Fruit fly (Drosophila melanogaster): ENCODE results near the gene Taf12.

The Taf12 gene

DNA sequence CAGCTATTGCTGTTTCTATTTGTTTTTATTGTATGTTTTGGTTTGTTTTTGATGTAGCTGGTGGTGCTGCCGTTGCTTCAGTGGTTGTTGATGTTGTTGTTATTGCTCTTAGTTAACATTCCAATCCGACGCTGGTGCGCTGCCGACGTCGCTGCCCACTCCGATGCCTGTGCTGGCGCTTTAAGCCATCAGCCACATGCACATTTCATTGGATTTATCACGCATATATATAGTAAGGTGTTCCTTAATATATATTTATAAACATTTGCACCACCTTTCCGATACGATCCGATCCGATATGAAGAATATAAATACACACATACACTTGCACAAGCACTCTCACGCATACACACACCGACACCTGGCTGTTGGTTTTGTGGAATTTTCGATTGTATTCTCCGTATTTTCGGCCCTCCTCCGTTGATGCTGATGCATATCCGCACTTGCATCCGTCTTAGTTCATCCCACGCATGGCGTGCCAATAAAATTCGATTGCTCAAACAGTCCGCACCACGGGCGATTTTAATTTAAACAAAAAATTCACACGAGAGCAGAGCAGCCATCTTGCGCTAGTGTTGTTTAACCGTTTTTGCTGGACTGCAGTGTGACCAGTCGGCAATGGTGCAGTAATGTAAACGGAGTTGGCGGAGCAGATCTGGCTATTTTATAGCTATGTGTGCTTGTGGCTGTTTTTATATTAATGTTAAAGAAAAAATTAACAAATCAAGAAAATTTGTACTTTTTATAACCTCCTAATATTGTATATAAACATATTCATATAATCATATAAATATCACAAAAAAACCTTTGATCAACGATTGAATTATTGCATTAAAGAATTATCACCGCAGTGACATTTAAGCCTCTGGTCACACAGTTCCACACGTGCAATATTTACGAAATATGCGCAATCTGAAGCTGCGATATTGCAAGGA lies 29.1 kb downstream of the Taf12 start, which contains the start of the genes Csk and Elp1 (continued):
- TF ChIP-seq NC2α (GFP tag; optimal IDR thresholded peaks at IDR 0.05), result no peak
- TF ChIP-seq NK7.1 (GFP tag; optimal IDR thresholded peaks at IDR 0.05), result no peak
- peak; percentile 12 for TF ChIP-seq CG5245 (GFP tag; optimal IDR thresholded peaks at IDR 0.05)
- TF ChIP-seq CG10321 (GFP tag; IDR thresholded peaks at IDR 0.05), result no peak
- peak; percentile 20 for TF ChIP-seq sqz (GFP tag; optimal IDR thresholded peaks at IDR 0.05)
- peak; percentile 69 for TF ChIP-seq lab (GFP tag; optimal IDR thresholded peaks at IDR 0.05)
- no peak for TF ChIP-seq pan (optimal IDR thresholded peaks at IDR 0.05)
- no peak for TF ChIP-seq pan (GFP tag; optimal IDR thresholded peaks at IDR 0.05 in 1 of 2, IDR thresholded peaks at IDR 0.05 in 1 of 2)
- TF ChIP-seq pnt (GFP tag; optimal IDR thresholded peaks at IDR 0.05), result no peak
- TF ChIP-seq ash1 (GFP tag; optimal IDR thresholded peaks at IDR 0.05), result no peak
- TF ChIP-seq Hr78 (GFP tag; optimal IDR thresholded peaks at IDR 0.05), result no peak
- peak; percentile 30 for TF ChIP-seq CG8388 (GFP tag; optimal IDR thresholded peaks at IDR 0.05)
- no peak for TF ChIP-seq CG17612 (GFP tag; IDR thresholded peaks at IDR 0.05)
- TF ChIP-seq chinmo (GFP tag; IDR thresholded peaks at IDR 0.05; ENCODE audit: partially characterized antibody), result 0 out of 4 replicates have a peak, but pooled peaks have one; percentile 30
- TF ChIP-seq schlank (tag; optimal IDR thresholded peaks at IDR 0.05), result no peak
- no peak for TF ChIP-seq repo (GFP tag; optimal IDR thresholded peaks at IDR 0.05)
- peak; percentile 22 for TF ChIP-seq Nf-YB (GFP tag; optimal IDR thresholded peaks at IDR 0.05)
- no peak for TF ChIP-seq stc (GFP tag; IDR thresholded peaks at IDR 0.05)
- no peak for TF ChIP-seq dan (GFP tag; IDR thresholded peaks at IDR 0.05)
- TF ChIP-seq Myb (GFP tag; optimal IDR thresholded peaks at IDR 0.05), result peak; percentile 14
- TF ChIP-seq unpg (GFP tag; optimal IDR thresholded peaks at IDR 0.05), result peak; percentile 50
- peak; percentile 66 for TF ChIP-seq bcd (GFP tag; optimal IDR thresholded peaks at IDR 0.05)
- peak; percentile 58; the same call in 1 of the 3 replicates for TF ChIP-seq ken (GFP tag; IDR thresholded peaks at IDR 0.05)
- peak; percentile 58 for TF ChIP-seq dmrt11E (tag; optimal IDR thresholded peaks at IDR 0.05)
- TF ChIP-seq CG6654 (GFP tag; optimal IDR thresholded peaks at IDR 0.05), result no peak
- no peak for TF ChIP-seq CG3838 (GFP tag; optimal IDR thresholded peaks at IDR 0.05)
- peak; percentile 73 for TF ChIP-seq Dek (tag; optimal IDR thresholded peaks at IDR 0.05)
- TF ChIP-seq tio (GFP tag; optimal IDR thresholded peaks at IDR 0.05), result no peak
- TF ChIP-seq CG1647 (GFP tag; optimal IDR thresholded peaks at IDR 0.05), result peak; percentile 36
- no peak for TF ChIP-seq CG15073 (GFP tag; optimal IDR thresholded peaks at IDR 0.05)
- no peak for TF ChIP-seq danr (GFP tag; IDR thresholded peaks at IDR 0.05)
- TF ChIP-seq CG4854 (GFP tag; optimal IDR thresholded peaks at IDR 0.05), result peak; percentile 16
- peak; percentile 26 for TF ChIP-seq HHEX (GFP tag; optimal IDR thresholded peaks at IDR 0.05)
- no peak for TF ChIP-seq pfk (GFP tag; optimal IDR thresholded peaks at IDR 0.05)
- peak; percentile 54 for TF ChIP-seq CG1603 (tag; optimal IDR thresholded peaks at IDR 0.05)
- TF ChIP-seq CG11695 (GFP tag; IDR thresholded peaks at IDR 0.05), result no peak
- TF ChIP-seq Poxn (GFP tag; IDR thresholded peaks at IDR 0.05), result no peak
- peak; percentile 47; the same call in 1 of the 2 replicates for TF ChIP-seq sob (GFP tag; IDR thresholded peaks at IDR 0.05)
- no peak for TF ChIP-seq gcm (GFP tag; optimal IDR thresholded peaks at IDR 0.05)
- TF ChIP-seq Gug (GFP tag; IDR thresholded peaks at IDR 0.05), result 0 out of 4 replicates have a peak, but pooled peaks have one; percentile 27
- TF ChIP-seq bbx (GFP tag; IDR thresholded peaks at IDR 0.05; ENCODE audit: partially characterized antibody), result peak; percentile 15; the same call in 1 of the 2 replicates
- TF ChIP-seq pita (GFP tag; optimal IDR thresholded peaks at IDR 0.05), result no peak
- TF ChIP-seq ap (GFP tag; IDR thresholded peaks at IDR 0.05), result no peak
- no peak for TF ChIP-seq MTF-1 (GFP tag; optimal IDR thresholded peaks at IDR 0.05; ENCODE audit: borderline replicate concordance)
- TF ChIP-seq peb (GFP tag; IDR thresholded peaks at IDR 0.05), result no peak
- TF ChIP-seq Rfx (GFP tag; IDR thresholded peaks at IDR 0.05), result peak; percentile 68; the same call in 1 of the 2 replicates
- TF ChIP-seq mld (GFP tag; IDR thresholded peaks at IDR 0.05; ENCODE audit: partially characterized antibody), result no peak
- TF ChIP-seq CG4617 (GFP tag; optimal IDR thresholded peaks at IDR 0.05; ENCODE audit: borderline replicate concordance), result peak; percentile 79

Measured in whole organism, embryonic.